Fruit fly (Drosophila melanogaster): ENCODE results near the gene Cpr35B.

- TF ChIP-seq psq (optimal IDR thresholded peaks at IDR 0.05) (no peak), Sin3A (optimal IDR thresholded peaks at IDR 0.05) (no peak)
These were observed 15.9 kb upstream of the Cpr35B start for dm6 chr2L:14440908-14441307.
